Worm (Caenorhabditis elegans) whole organism, young adult: ENCODE results near the gene W02B3.3.

ENCODE experiments used
- B0261.1 ChIP-seq: sonication (generic microtip); optimal IDR thresholded peaks from 2 replicates; lab custom pipeline; 2016; ENCODE audit warnings: mild to moderate bottlenecking, missing genetic modification characterization, moderate library complexity, missing compliant biosample characterization
- B0336.3 ChIP-seq: fragments of 200-800 bp; sonication (Bioruptor generic); IDR thresholded peaks from 2 replicates; pipeline ENCODE4 v1.3.6; 2022; ENCODE audit warnings: missing genetic modification characterization, missing compliant biosample characterization
- C06A6.2 ChIP-seq: fragments of 200-800 bp; sonication (Bioruptor generic); conservative IDR thresholded peaks from 2 replicates; pipeline ENCODE4 v1.3.6; 2022; ENCODE audit warnings: missing genetic modification characterization, missing compliant biosample characterization
- F10E7.11 ChIP-seq: sonication (generic microtip); optimal IDR thresholded peaks from 2 replicates; lab custom pipeline; 2017; ENCODE audit warnings: mild to moderate bottlenecking, missing genetic modification characterization, moderate library complexity, missing compliant biosample characterization
- F22D6.2 ChIP-seq: sonication (generic microtip); optimal IDR thresholded peaks from 2 replicates; lab custom pipeline; 2016; ENCODE audit warnings: mild to moderate bottlenecking, missing genetic modification characterization, missing compliant biosample characterization
- F23B12.7 ChIP-seq: sonication (generic microtip); optimal IDR thresholded peaks from 2 replicates; lab custom pipeline; 2017; ENCODE audit warnings: missing genetic modification characterization, mild to moderate bottlenecking, missing compliant biosample characterization, antibody characterized with exemption, moderate library complexity; ENCODE audit not compliant: insufficient read depth
- F55B11.4 ChIP-seq: sonication (generic microtip); optimal IDR thresholded peaks from 2 replicates; lab custom pipeline; 2016; ENCODE audit warnings: missing compliant biosample characterization, missing genetic modification characterization, borderline replicate concordance; ENCODE audit not compliant: insufficient read depth
- K12H6.12 ChIP-seq: fragments of 200-800 bp; sonication (Bioruptor generic); optimal IDR thresholded peaks from 2 replicates; lab custom pipeline; 2018; ENCODE audit warnings: mild to moderate bottlenecking, missing genetic modification characterization, missing compliant biosample characterization
- T07F8.4 ChIP-seq: sonication (generic microtip); optimal IDR thresholded peaks from 2 replicates; lab custom pipeline; 2016; ENCODE audit warnings: mild to moderate bottlenecking, missing genetic modification characterization, moderate library complexity, missing compliant biosample characterization
- Y53G8AR.9 ChIP-seq: fragments of 200-800 bp; sonication (Bioruptor generic); conservative IDR thresholded peaks from 2 replicates; pipeline ENCODE4 v1.3.6; 2022; ENCODE audit warnings: missing genetic modification reagents, missing genetic modification characterization, missing compliant biosample characterization
- Y79H2A.3 ChIP-seq: fragments of 200-800 bp; sonication (Bioruptor generic); conservative IDR thresholded peaks from 2 replicates; pipeline ENCODE4 v1.3.6; 2022; ENCODE audit warnings: missing genetic modification reagents, missing genetic modification characterization, missing compliant biosample characterization
- aptf-3 ChIP-seq: fragments of 200-800 bp; sonication (Bioruptor generic); IDR thresholded peaks from 2 replicates; pipeline ENCODE4 v1.3.6; 2022; ENCODE audit warnings: missing genetic modification characterization, missing compliant biosample characterization
- athp-1 ChIP-seq: sonication (generic microtip); optimal IDR thresholded peaks from 2 replicates; lab custom pipeline; 2017; ENCODE audit warnings: mild to moderate bottlenecking, missing genetic modification characterization, missing compliant biosample characterization
- attf-5 ChIP-seq: fragments of 200-800 bp; sonication (Bioruptor generic); optimal IDR thresholded peaks from 2 replicates; lab custom pipeline; 2018; ENCODE audit warnings: mild to moderate bottlenecking, missing genetic modification characterization, missing compliant biosample characterization
- attf-6 ChIP-seq: fragments of 200-800 bp; sonication (Bioruptor generic); IDR thresholded peaks from 2 replicates; pipeline ENCODE4 v1.3.6; 2022; ENCODE audit warnings: missing genetic modification reagents, missing genetic modification characterization, missing compliant biosample characterization
- cebp-1 ChIP-seq, 2 experiments: fragments of 200-800 bp in 1 of 2; sonication (Bioruptor generic) in 1 of 2; sonication (generic microtip) in 1 of 2; IDR thresholded peaks in 1 of 2; optimal IDR thresholded peaks in 1 of 2; 2 replicates each; pipeline versions ENCODE4 v1.3.6 to Lab custom; 2017 to 2022; ENCODE audit warnings: missing compliant biosample characterization in 2 of 2, missing genetic modification characterization in 2 of 2, mild to moderate bottlenecking in 1 of 2, missing genetic modification reagents in 1 of 2, moderate library complexity in 1 of 2
- ceh-40 ChIP-seq: fragments of 200-800 bp; sonication (Bioruptor generic); IDR thresholded peaks from 2 replicates; pipeline ENCODE4 v1.3.6; 2022; ENCODE audit warnings: missing genetic modification characterization, missing compliant biosample characterization
- ceh-79 ChIP-seq: sonication (generic microtip); optimal IDR thresholded peaks from 2 replicates; lab custom pipeline; 2017; ENCODE audit warnings: mild to moderate bottlenecking, missing genetic modification characterization, missing compliant biosample characterization
- dpff-1 ChIP-seq: sonication (generic microtip); optimal IDR thresholded peaks from 2 replicates; lab custom pipeline; 2017; ENCODE audit warnings: mild to moderate bottlenecking, missing genetic modification characterization, missing compliant biosample characterization
- ets-4 ChIP-seq: fragments of 200-800 bp; sonication (Bioruptor generic); optimal IDR thresholded peaks from 2 replicates; lab custom pipeline; 2018; ENCODE audit warnings: mild to moderate bottlenecking, missing genetic modification characterization, missing compliant biosample characterization
- hlh-12 ChIP-seq: sonication (generic microtip); optimal IDR thresholded peaks from 2 replicates; lab custom pipeline; 2016; ENCODE audit warnings: missing genetic modification characterization, missing compliant biosample characterization
- hlh-26 ChIP-seq: fragments of 200-800 bp; sonication (Bioruptor generic); conservative IDR thresholded peaks from 2 replicates; pipeline ENCODE4 v1.3.6; 2022; ENCODE audit warnings: missing genetic modification reagents, missing genetic modification characterization, missing compliant biosample characterization
- hmg-1.2 ChIP-seq: fragments of 200-800 bp; sonication (Bioruptor generic); IDR thresholded peaks from 2 replicates; pipeline ENCODE4 v1.3.6; 2022; ENCODE audit warnings: missing genetic modification reagents, missing genetic modification characterization, missing compliant biosample characterization
- hmg-20 ChIP-seq: fragments of 200-800 bp; sonication (Bioruptor generic); IDR thresholded peaks from 2 replicates; pipeline ENCODE4 v1.3.6; 2022; ENCODE audit warnings: missing genetic modification reagents, missing genetic modification characterization, missing compliant biosample characterization
- let-607 ChIP-seq, 2 experiments: fragments of 200-800 bp in 1 of 2; sonication (Bioruptor generic) in 1 of 2; sonication (generic microtip) in 1 of 2; optimal IDR thresholded peaks; 2 replicates each; lab custom pipeline; 2016 to 2018; ENCODE audit warnings: mild to moderate bottlenecking in 2 of 2, missing compliant biosample characterization in 2 of 2, missing genetic modification characterization in 2 of 2, moderate library complexity in 2 of 2, missing genotype in 1 of 2
- lin-26 ChIP-seq: fragments of 200-800 bp; sonication (Bioruptor generic); IDR thresholded peaks from 2 replicates; pipeline ENCODE4 v1.3.6; 2022; ENCODE audit warnings: missing genetic modification reagents, missing genetic modification characterization, missing compliant biosample characterization
- lin-35 ChIP-seq, 3 experiments: fragments of 150-350 bp in 2 of 3; sonication (generic microtip) in 1 of 3; optimal IDR thresholded peaks; 2 replicates each; lab custom pipeline; 2014 to 2018; ENCODE audit warnings: missing biosample characterization in 3 of 3, missing genetic modification characterization in 3 of 3, missing genetic modification reagents in 3 of 3
- lin-40 ChIP-seq: sonication (generic microtip); optimal IDR thresholded peaks from 2 replicates; lab custom pipeline; 2016; ENCODE audit warnings: missing genetic modification characterization, mild to moderate bottlenecking, missing compliant biosample characterization, missing genotype, missing genetic modification reagents
- lir-1 ChIP-seq: fragments of 200-800 bp; sonication (Bioruptor generic); conservative IDR thresholded peaks from 2 replicates; pipeline ENCODE4 v1.3.6; 2022; ENCODE audit warnings: missing genetic modification reagents, missing genetic modification characterization, missing compliant biosample characterization
- lsl-1 ChIP-seq: fragments of 200-800 bp; sonication (Bioruptor generic); optimal IDR thresholded peaks from 2 replicates; lab custom pipeline; 2018; ENCODE audit warnings: mild to moderate bottlenecking, missing genetic modification characterization, moderate library complexity, missing compliant biosample characterization
- lsy-27 ChIP-seq: sonication (generic microtip); optimal IDR thresholded peaks from 2 replicates; lab custom pipeline; 2017; ENCODE audit warnings: missing genetic modification characterization, mild to moderate bottlenecking, missing compliant biosample characterization, antibody characterized with exemption, missing genotype, borderline replicate concordance; ENCODE audit not compliant: insufficient read depth
- madf-10 ChIP-seq: sonication (generic microtip); optimal IDR thresholded peaks from 2 replicates; lab custom pipeline; 2016; ENCODE audit warnings: mild to moderate bottlenecking, missing genetic modification characterization, missing compliant biosample characterization
- mcd-1 ChIP-seq: fragments of 200-800 bp; sonication (Bioruptor generic); IDR thresholded peaks from 2 replicates; pipeline ENCODE4 v1.3.6; 2022; ENCODE audit warnings: missing genetic modification reagents, missing genetic modification characterization, missing compliant biosample characterization
- mes-4 ChIP-seq: sonication (generic microtip); optimal IDR thresholded peaks from 2 replicates; lab custom pipeline; 2016; ENCODE audit warnings: missing genotype, missing genetic modification characterization, missing compliant biosample characterization
- nhr-80 ChIP-seq: sonication (generic microtip); optimal IDR thresholded peaks from 2 replicates; lab custom pipeline; 2016; ENCODE audit warnings: missing genetic modification characterization, missing compliant biosample characterization
- nhr-90 ChIP-seq: sonication (generic microtip); optimal IDR thresholded peaks from 2 replicates; lab custom pipeline; 2016; ENCODE audit warnings: missing genotype, mild to moderate bottlenecking, missing genetic modification characterization, missing compliant biosample characterization
- pha-4 ChIP-seq: fragments of 150-350 bp; sonication (generic microtip); optimal IDR thresholded peaks from 2 replicates; lab custom pipeline; 2014; ENCODE audit warnings: missing biosample characterization, missing genetic modification reagents, missing genetic modification characterization
- rec-8 ChIP-seq, 2 experiments: sonication (generic microtip); optimal IDR thresholded peaks; 2 replicates each; lab custom pipeline; 2016; ENCODE audit warnings: mild to moderate bottlenecking in 2 of 2, missing genetic modification characterization in 2 of 2, missing genetic modification reagents in 2 of 2, missing genotype in 2 of 2, missing biosample characterization in 1 of 2, missing compliant biosample characterization in 1 of 2, moderate library complexity in 1 of 2
- repo-1 ChIP-seq: sonication (generic microtip); optimal IDR thresholded peaks from 2 replicates; lab custom pipeline; 2017; ENCODE audit warnings: mild to moderate bottlenecking, missing genetic modification characterization, missing compliant biosample characterization
- snpc-1.1 ChIP-seq: sonication (generic microtip); optimal IDR thresholded peaks from 2 replicates; lab custom pipeline; 2017; ENCODE audit warnings: missing genetic modification characterization, mild to moderate bottlenecking, missing compliant biosample characterization, antibody characterized with exemption, moderate library complexity, missing genotype, missing genetic modification reagents; ENCODE audit not compliant: insufficient read depth
- somi-1 ChIP-seq: fragments of 200-800 bp; sonication (Bioruptor generic); optimal IDR thresholded peaks from 2 replicates; lab custom pipeline; 2018; ENCODE audit warnings: mild to moderate bottlenecking, missing genetic modification characterization, missing compliant biosample characterization
- sptf-2 ChIP-seq: fragments of 200-800 bp; sonication (Bioruptor generic); optimal IDR thresholded peaks from 2 replicates; lab custom pipeline; 2018; ENCODE audit warnings: mild to moderate bottlenecking, missing genetic modification characterization, missing compliant biosample characterization
- unc-62 ChIP-seq: fragments of 150-350 bp; optimal IDR thresholded peaks from 2 replicates; lab custom pipeline; 2014; ENCODE audit warnings: missing biosample characterization, missing genetic modification reagents, missing genetic modification characterization
- ztf-18 ChIP-seq: sonication (generic microtip); optimal IDR thresholded peaks from 2 replicates; lab custom pipeline; 2016; ENCODE audit warnings: missing genotype, mild to moderate bottlenecking, missing genetic modification characterization, missing compliant biosample characterization
- ztf-22 ChIP-seq: fragments of 200-800 bp; sonication (Bioruptor generic); optimal IDR thresholded peaks from 2 replicates; lab custom pipeline; 2018; ENCODE audit warnings: mild to moderate bottlenecking, missing genetic modification characterization, moderate library complexity, missing compliant biosample characterization
- ztf-3 ChIP-seq: fragments of 200-800 bp; sonication (Bioruptor generic); optimal IDR thresholded peaks from 2 replicates; lab custom pipeline; 2018; ENCODE audit warnings: mild to moderate bottlenecking, missing genetic modification characterization, missing compliant biosample characterization
- ztf-6 ChIP-seq: fragments of 200-800 bp; sonication (Bioruptor generic); IDR thresholded peaks from 2 replicates; pipeline ENCODE4 v1.3.6; 2022; ENCODE audit warnings: missing genetic modification reagents, missing genetic modification characterization, missing compliant biosample characterization

The W02B3.3 gene

ce11 chrIII:623754-624153 is 44.5 kb downstream of the W02B3.3 start:
- TF ChIP-seq hlh-12 (tag; lab: Kevin White, UChicago) (no peak), hlh-26 (GFP tag; lab: Robert Waterston, UW) (no peak), rec-8 (tag; optimal IDR thresholded peaks at IDR 0.05; lab: Kevin White, UChicago) (no peak), T07F8.4 (no peak), lsl-1 (no peak), B0261.1 (tag; lab: Kevin White, UChicago) (no peak), aptf-3 (GFP tag; lab: Robert Waterston, UW) (no peak), B0336.3 (GFP tag; lab: Robert Waterston, UW) (peak; percentile 80), mes-4 (no peak), hmg-1.2 (peak; percentile 83), ets-4 (GFP tag; lab: Kevin White, UChicago) (peak; percentile 64), lin-35 (GFP tag; optimal IDR thresholded peaks at IDR 0.05; lab: Kevin White, UChicago) (peak in 1 of 3 experiments; percentile 18), snpc-1.1 (tag; lab: Kevin White, UChicago) (no peak), mcd-1 (GFP tag; lab: Robert Waterston, UW) (peak; percentile 70), sptf-2 (no peak), ceh-40 (GFP tag; lab: Robert Waterston, UW) (no peak), repo-1 (tag; lab: Kevin White, UChicago) (peak; percentile 25), F10E7.11 (no peak), attf-5 (GFP tag; lab: Kevin White, UChicago) (peak; percentile 97), Y79H2A.3 (GFP tag; lab: Robert Waterston, UW) (no peak), nhr-90 (tag; lab: Kevin White, UChicago) (peak; percentile 56), F22D6.2 (tag; lab: Kevin White, UChicago) (peak; percentile 20), lsy-27 (tag; lab: Kevin White, UChicago) (no peak), lin-26 (peak; percentile 59; the same call in 1 of the 2 replicates), ztf-22 (GFP tag; lab: Kevin White, UChicago) (peak; percentile 82), unc-62 (GFP tag; lab: Kevin White, UChicago) (peak; percentile 57), pha-4 (tag; lab: Kevin White, UChicago) (peak; percentile 90), ceh-79 (no peak), ztf-3 (no peak), let-607 (tag; optimal IDR thresholded peaks at IDR 0.05; lab: Kevin White, UChicago) (peak; percentile 70 to 76), dpff-1 (tag; lab: Kevin White, UChicago) (no peak), nhr-80 (tag; lab: Kevin White, UChicago) (peak; percentile 99), attf-6 (GFP tag; lab: Robert Waterston, UW) (no peak), lir-1 (GFP tag; lab: Robert Waterston, UW) (peak; percentile 37; the same call in 1 of the 2 replicates), lin-40 (tag; lab: Kevin White, UChicago) (peak; percentile 84), cebp-1 (GFP tag; IDR thresholded peaks at IDR 0.05; lab: Robert Waterston, UW) (peak; percentile 49; the same call in 1 of the 2 replicates), cebp-1 (tag; optimal IDR thresholded peaks at IDR 0.05; lab: Kevin White, UChicago) (peak; percentile 84), ztf-6 (GFP tag; lab: Robert Waterston, UW) (0 out of 2 replicates have a peak, but pooled peaks have one; percentile 60), C06A6.2 (GFP tag; lab: Robert Waterston, UW) (peak; percentile 39; the same call in 1 of the 2 replicates), madf-10 (tag; lab: Kevin White, UChicago) (peak; percentile 88), Y53G8AR.9 (GFP tag; lab: Robert Waterston, UW) (peak; percentile 53; the same call in 1 of the 2 replicates), F23B12.7 (tag; lab: Kevin White, UChicago) (peak; percentile 9), somi-1 (GFP tag; lab: Kevin White, UChicago) (peak; percentile 79), K12H6.12 (peak; percentile 89), F55B11.4 (tag; lab: Kevin White, UChicago) (no peak), hmg-20 (peak; percentile 52; the same call in 1 of the 2 replicates), athp-1 (tag; lab: Kevin White, UChicago) (peak; percentile 44), ztf-18 (tag; lab: Kevin White, UChicago) (peak; percentile 74)
